Fruit fly (Drosophila melanogaster): ENCODE measurements around the gene Esp.

Esp gene

DNA sequence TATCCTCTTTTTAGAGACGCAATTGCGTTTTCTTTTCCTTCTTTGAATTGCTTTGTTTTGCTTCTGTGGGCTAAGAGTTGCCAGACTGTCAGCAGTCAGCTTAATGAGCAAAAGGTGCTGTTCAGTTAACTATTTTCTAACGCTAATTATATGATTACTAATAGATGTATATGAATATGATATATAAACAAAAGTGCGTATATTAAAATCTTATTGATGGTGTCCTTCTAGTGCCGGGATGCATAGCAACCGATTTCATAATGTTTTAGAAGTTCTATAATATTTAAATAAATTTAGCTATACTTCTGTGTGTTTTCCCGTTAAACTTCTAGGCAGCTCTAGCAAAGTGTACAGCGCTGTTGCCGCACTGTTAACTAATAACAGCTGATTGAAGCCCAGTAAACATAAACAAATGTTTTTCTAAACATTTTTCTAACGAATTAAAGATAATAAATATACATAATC, 11.8 kb upstream of the Esp start, which contains the start of the genes Kaz and CG43273 (continued):
- TF ChIP-seq al (GFP tag; IDR thresholded peaks at IDR 0.05) = peak; percentile 36; the same call in 1 of the 2 replicates
- TF ChIP-seq CG1603 (tag; optimal IDR thresholded peaks at IDR 0.05) = no peak
- TF ChIP-seq sens (GFP tag) = peak; percentile 81
- peak; percentile 26; the same call in 1 of the 3 replicates for TF ChIP-seq tgo (GFP tag; IDR thresholded peaks at IDR 0.05)
- peak; percentile 32 for TF ChIP-seq CG9727 (GFP tag; optimal IDR thresholded peaks at IDR 0.05)
- TF ChIP-seq Sry-β (GFP tag; optimal IDR thresholded peaks at IDR 0.05) = peak; percentile 100
- no peak for TF ChIP-seq CG12769 (tag; optimal IDR thresholded peaks at IDR 0.05)
- peak; percentile 67 for TF ChIP-seq CG18599 (GFP tag; optimal IDR thresholded peaks at IDR 0.05)
- no peak for TF ChIP-seq amos (GFP tag; IDR thresholded peaks at IDR 0.05; ENCODE audit: partially characterized antibody)
- TF ChIP-seq CG17359 (tag; optimal IDR thresholded peaks at IDR 0.05) = peak; percentile 46
- TF ChIP-seq shn (GFP tag; optimal IDR thresholded peaks at IDR 0.05) = no peak
- peak; percentile 68 for TF ChIP-seq CG10267 (tag; optimal IDR thresholded peaks at IDR 0.05)
- 0 out of 4 replicates have a peak, but pooled peaks have one; percentile 25 for TF ChIP-seq Dll (GFP tag; IDR thresholded peaks at IDR 0.05; ENCODE audit: partially characterized antibody)
- no peak for TF ChIP-seq C15 (GFP tag; IDR thresholded peaks at IDR 0.05)
- peak; percentile 17 for TF ChIP-seq CG10654 (GFP tag; optimal IDR thresholded peaks at IDR 0.05)
- peak; percentile 26 for TF ChIP-seq kay (GFP tag; optimal IDR thresholded peaks at IDR 0.05)
- TF ChIP-seq hbn (GFP tag; IDR thresholded peaks at IDR 0.05; ENCODE audit: partially characterized antibody) = no peak
- TF ChIP-seq CG9437 (GFP tag; optimal IDR thresholded peaks at IDR 0.05) = peak; percentile 25

DNA sequence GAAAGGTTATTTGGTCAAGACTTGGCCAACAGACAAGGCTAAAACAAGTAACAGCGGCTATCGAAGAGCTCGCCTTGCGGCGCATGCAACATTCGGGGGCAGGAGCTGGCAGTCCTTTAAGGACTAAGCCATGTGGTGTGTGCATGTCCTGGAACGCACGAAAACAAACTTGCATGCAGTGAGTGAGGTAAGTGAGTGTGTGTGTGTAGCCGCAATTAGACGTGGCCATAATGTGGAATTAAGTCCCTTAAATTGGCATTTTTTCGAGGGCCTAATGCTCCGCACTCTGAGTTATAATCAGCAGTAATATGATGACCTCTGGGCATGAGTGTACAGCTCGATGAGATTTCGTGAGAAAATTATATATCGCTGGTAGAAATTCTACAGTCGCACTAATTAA, 8.1 kb upstream of the Esp start, which contains the start of gene sosie:
Gene sosie, plus strand, starts transcription at position 301 of the 400 bp plus-strand sequence.
- TF ChIP-seq CG6654 (GFP tag; optimal IDR thresholded peaks at IDR 0.05) (no peak), CG12391 (tag; optimal IDR thresholded peaks at IDR 0.05) (no peak), dpn (GFP tag; optimal IDR thresholded peaks at IDR 0.05) (no peak), cg (GFP tag; optimal IDR thresholded peaks at IDR 0.05) (no peak), btn (GFP tag; optimal IDR thresholded peaks at IDR 0.05) (no peak), CG11504 (tag; optimal IDR thresholded peaks at IDR 0.05) (no peak)

DNA sequence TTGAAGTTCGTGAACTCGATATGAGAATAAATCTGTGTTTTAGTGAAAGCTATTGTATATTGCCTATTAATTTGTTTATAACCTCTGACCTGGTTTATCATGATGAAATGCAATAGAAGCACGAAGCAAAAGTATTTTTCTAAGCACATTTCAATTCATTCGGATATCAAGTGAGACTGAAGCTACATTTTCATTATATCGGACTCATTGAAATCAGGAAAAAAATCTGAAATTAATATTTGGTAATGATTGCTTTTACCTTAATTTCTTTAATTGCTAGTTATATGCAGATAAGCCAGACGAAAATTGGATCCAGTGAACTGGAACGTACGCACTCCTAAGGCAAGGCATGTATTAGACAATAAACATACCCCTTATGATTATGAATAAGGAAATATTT, 672 bp upstream of the Esp start, which contains the start of gene CG33658:
Gene CG33658, minus strand, starts transcription at position 101 of the 400 bp plus-strand sequence.
- TF ChIP-seq CG9437 (GFP tag; optimal IDR thresholded peaks at IDR 0.05) = no peak
- TF ChIP-seq sqz (GFP tag; optimal IDR thresholded peaks at IDR 0.05) = no peak
- no peak for TF ChIP-seq dm (GFP tag; optimal IDR thresholded peaks at IDR 0.05)
- no peak for TF ChIP-seq CG2875 (GFP tag; optimal IDR thresholded peaks at IDR 0.05)
- TF ChIP-seq en (GFP tag; optimal IDR thresholded peaks at IDR 0.05) = no peak
- no peak for TF ChIP-seq yki (optimal IDR thresholded peaks at IDR 0.05)
- TF ChIP-seq kah (GFP tag; optimal IDR thresholded peaks at IDR 0.05) = no peak
- no peak for TF ChIP-seq Tbp (GFP tag; optimal IDR thresholded peaks at IDR 0.05)
- no peak for TF ChIP-seq toy (GFP tag; IDR thresholded peaks at IDR 0.05)
- TF ChIP-seq Hsf (GFP tag; optimal IDR thresholded peaks at IDR 0.05) = no peak

DNA sequence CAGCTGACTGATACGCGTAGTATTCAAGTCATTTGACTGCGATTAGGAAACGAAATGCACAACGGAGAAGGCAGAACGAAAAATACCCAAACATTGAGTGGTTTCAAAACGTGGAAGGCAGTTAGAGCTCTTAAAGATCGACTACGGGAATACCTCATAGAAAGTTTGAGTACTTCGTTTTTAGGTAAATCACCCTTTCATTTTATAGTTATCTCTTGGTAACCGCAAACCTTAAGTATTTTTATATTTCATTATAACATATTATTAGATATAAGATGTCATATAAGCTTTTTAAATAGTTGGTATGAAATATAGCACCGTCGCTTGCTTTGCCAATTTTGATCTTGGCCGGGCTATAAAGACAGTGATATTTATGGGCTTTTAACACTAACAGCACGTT, 3.4 kb downstream of the Esp start:
- TF ChIP-seq D19B (GFP tag; optimal IDR thresholded peaks at IDR 0.05) (peak; percentile 37), gt (GFP tag; IDR thresholded peaks at IDR 0.05) (no peak), D19A (tag; optimal IDR thresholded peaks at IDR 0.05) (peak; percentile 4), sens (GFP tag) (peak; percentile 52), CG8290 (GFP tag; optimal IDR thresholded peaks at IDR 0.05) (no peak), CG8290 (tag; optimal IDR thresholded peaks at IDR 0.05) (no peak), dmrt11E (tag; optimal IDR thresholded peaks at IDR 0.05) (peak; percentile 2), CG1832 (GFP tag; optimal IDR thresholded peaks at IDR 0.05) (no peak), gem (tag; optimal IDR thresholded peaks at IDR 0.05) (peak; percentile 30)
